Fruit fly (Drosophila melanogaster): ENCODE results near the gene HP6.
A peak's percentile ranks its signal among the peaks of the same experiment; 100 is the strongest.

The HP6 gene

DNA sequence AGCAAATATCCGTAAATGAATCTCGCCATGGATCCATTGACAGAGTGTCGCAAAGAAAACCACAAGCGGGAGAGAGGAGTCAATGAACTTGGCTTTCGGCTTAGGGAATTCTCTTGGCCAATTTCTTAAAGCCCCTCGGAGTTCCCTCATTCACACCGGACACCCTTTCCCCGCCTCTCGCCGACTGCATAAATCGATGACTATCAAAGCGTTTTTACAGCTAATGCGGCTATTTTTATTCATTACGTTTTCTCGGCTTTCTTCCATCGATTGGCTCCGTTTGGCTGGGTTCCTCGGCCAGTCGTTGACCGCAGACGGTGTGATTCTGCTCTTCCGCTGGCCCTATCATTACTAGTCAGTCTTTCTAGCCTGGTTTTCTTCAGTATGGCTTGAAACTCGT, 4.7 kb downstream of the HP6 start:
- TF ChIP-seq onecut (GFP tag; IDR thresholded peaks at IDR 0.05) (peak; percentile 38; the same call in 1 of the 2 replicates), kni (GFP tag; optimal IDR thresholded peaks at IDR 0.05) (peak; percentile 36), oc (tag; optimal IDR thresholded peaks at IDR 0.05) (peak; percentile 67), vvl (GFP tag; IDR thresholded peaks at IDR 0.05) (peak; percentile 23; the same call in 1 of the 2 replicates), nom (GFP tag; optimal IDR thresholded peaks at IDR 0.05) (no peak), abd-A (tag; optimal IDR thresholded peaks at IDR 0.05) (peak; percentile 1), Dp (GFP tag; optimal IDR thresholded peaks at IDR 0.05) (no peak)

DNA sequence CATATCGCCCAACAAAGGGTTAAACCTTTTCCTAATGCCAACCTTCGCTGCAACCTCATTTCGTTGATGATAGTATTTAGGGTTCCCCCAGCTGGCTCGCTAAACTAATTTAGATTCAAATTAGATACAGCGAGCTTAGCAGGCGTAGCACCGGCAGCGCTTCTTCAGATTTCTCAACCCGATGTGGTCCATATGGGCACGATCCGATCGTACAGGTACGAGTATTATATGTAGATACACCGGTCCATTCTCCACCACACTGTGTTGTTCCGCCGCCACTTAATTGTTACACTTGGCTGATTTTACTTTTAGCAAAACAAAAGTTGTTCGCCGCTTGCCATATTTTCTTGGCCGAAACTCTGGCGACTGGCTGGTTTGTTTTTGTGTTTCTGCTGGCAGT, 6.7 kb downstream of the HP6 start:
- no peak for TF ChIP-seq CG13296 (GFP tag; optimal IDR thresholded peaks at IDR 0.05)
- peak; percentile 86 for TF ChIP-seq CG12769 (tag; optimal IDR thresholded peaks at IDR 0.05)
- TF ChIP-seq CG34224 (GFP tag; IDR thresholded peaks at IDR 0.05; ENCODE audit: partially characterized antibody) = 0 out of 3 replicates have a peak, but pooled peaks have one; percentile 22
- TF ChIP-seq CG18262 (tag; optimal IDR thresholded peaks at IDR 0.05) = no peak
- TF ChIP-seq Ravus (GFP tag; IDR thresholded peaks at IDR 0.05) = no peak
- peak; percentile 82; the same call in 3 of the 4 replicates for TF ChIP-seq chinmo (GFP tag; IDR thresholded peaks at IDR 0.05; ENCODE audit: partially characterized antibody)
- no peak for TF ChIP-seq CG12299 (tag; optimal IDR thresholded peaks at IDR 0.05)
- TF ChIP-seq vvl (GFP tag; IDR thresholded peaks at IDR 0.05) = peak; percentile 55
- TF ChIP-seq lov (optimal IDR thresholded peaks at IDR 0.05) = no peak
- no peak for TF ChIP-seq lov (GFP tag; IDR thresholded peaks at IDR 0.05)
- TF ChIP-seq CG6791 (GFP tag; IDR thresholded peaks at IDR 0.05; ENCODE audit: partially characterized antibody) = peak; percentile 48; the same call in 1 of the 3 replicates
- no peak for TF ChIP-seq CG3995 (GFP tag; optimal IDR thresholded peaks at IDR 0.05)
- peak; percentile 95 for TF ChIP-seq CG13894 (tag; optimal IDR thresholded peaks at IDR 0.05)

DNA sequence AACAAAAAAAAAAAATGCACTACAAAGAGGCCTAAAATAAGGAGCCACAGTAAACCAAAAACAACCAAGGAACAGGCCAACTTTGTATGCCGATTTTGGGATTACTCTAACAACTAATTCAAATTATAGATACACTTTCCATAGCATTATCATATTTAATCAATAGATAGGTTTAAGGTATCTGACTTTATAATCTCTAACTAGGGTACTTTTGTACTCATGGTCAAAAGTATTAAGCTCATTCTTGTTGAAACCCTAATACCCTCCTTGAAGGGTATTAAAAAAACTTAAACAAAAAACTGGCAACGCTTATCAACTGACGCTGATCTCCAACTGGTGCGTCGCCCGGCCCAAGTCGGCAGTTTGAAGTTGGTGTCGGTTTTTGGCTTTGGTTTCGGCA, 10.8 kb downstream of the HP6 start:
- TF ChIP-seq psq (GFP tag; optimal IDR thresholded peaks at IDR 0.05) (no peak), stc (GFP tag; IDR thresholded peaks at IDR 0.05) (no peak), fd102C (GFP tag; optimal IDR thresholded peaks at IDR 0.05) (no peak), row (GFP tag; IDR thresholded peaks at IDR 0.05) (no peak), sna (GFP tag; IDR thresholded peaks at IDR 0.05; ENCODE audit: partially characterized antibody) (no peak), CG15514 (GFP tag; optimal IDR thresholded peaks at IDR 0.05) (no peak), D19A (tag; optimal IDR thresholded peaks at IDR 0.05) (peak; percentile 60), Drgx (GFP tag; IDR thresholded peaks at IDR 0.05) (peak; percentile 49; the same call in 1 of the 2 replicates), HmgD (GFP tag; optimal IDR thresholded peaks at IDR 0.05) (no peak), CG18764 (GFP tag; optimal IDR thresholded peaks at IDR 0.05) (no peak), CG9817 (tag; optimal IDR thresholded peaks at IDR 0.05) (no peak), fd64A (GFP tag; optimal IDR thresholded peaks at IDR 0.05) (no peak), pho (GFP tag; optimal IDR thresholded peaks at IDR 0.05) (no peak), grn (GFP tag; optimal IDR thresholded peaks at IDR 0.05) (peak; percentile 56), CG34422 (GFP tag; IDR thresholded peaks at IDR 0.05) (no peak), ERR (GFP tag; optimal IDR thresholded peaks at IDR 0.05) (no peak)
